Worm (Caenorhabditis elegans): ENCODE results near the gene Y17D7B.4.
A peak's percentile ranks its signal among the peaks of the same experiment; 100 is the strongest.

Y17D7B.4 gene

ce11 chrV:18808621-18809020 lies 32.1 kb upstream of the Y17D7B.4 start, which contains the start of gene C54E10.6:
Gene C54E10.6 (minus strand): TSS chrV:18808729.
- TF ChIP-seq aly-2 (tag; optimal IDR thresholded peaks at IDR 0.05) (no peak), nhr-77 (tag; optimal IDR thresholded peaks at IDR 0.05) (no peak), lsy-2 (tag; optimal IDR thresholded peaks at IDR 0.05) (peak in 1 of 2 experiments; percentile 8), ceh-82 (tag; optimal IDR thresholded peaks at IDR 0.05) (no peak), ceh-16 (tag; optimal IDR thresholded peaks at IDR 0.05) (no peak), sma-9 (GFP tag; optimal IDR thresholded peaks at IDR 0.05) (peak; percentile 13), sma-9 (tag; optimal IDR thresholded peaks at IDR 0.05) (no peak), unc-55 (GFP tag; optimal IDR thresholded peaks at IDR 0.05) (peak; percentile 21), lin-13 (GFP tag; optimal IDR thresholded peaks at IDR 0.05) (no peak), lin-11 (tag; optimal IDR thresholded peaks at IDR 0.05) (peak; percentile 2)

- no peak for TF ChIP-seq nhr-129 (tag; optimal IDR thresholded peaks at IDR 0.05)
These were observed 29.9 kb upstream of the Y17D7B.4 start, which contains the start of gene sri-10 for ce11 chrV:18806409-18806808. Gene sri-10 (minus strand): TSS chrV:18806509.

ce11 chrV:18803260-18803659 lies 26.8 kb upstream of the Y17D7B.4 start, which contains the start of gene C54E10.10:
Gene C54E10.10 (minus strand): TSS chrV:18803360.
- no peak for TF ChIP-seq ama-1 (optimal IDR thresholded peaks at IDR 0.05)

ce11 chrV:18802077-18802476 lies 25.6 kb upstream of the Y17D7B.4 start, which contains the start of gene C54E10.11:
Gene C54E10.11 (minus strand): TSS chrV:18802177.
- no peak for TF ChIP-seq nhr-237 (tag; optimal IDR thresholded peaks at IDR 0.05)
- no peak for TF ChIP-seq sem-4 (tag; optimal IDR thresholded peaks at IDR 0.05)
- no peak for TF ChIP-seq ceh-16 (tag; optimal IDR thresholded peaks at IDR 0.05)
- no peak for TF ChIP-seq nhr-10 (tag; optimal IDR thresholded peaks at IDR 0.05)

- no peak for TF ChIP-seq peb-1 (tag; optimal IDR thresholded peaks at IDR 0.05)
- peak; percentile 81 for TF ChIP-seq fos-1 (tag; optimal IDR thresholded peaks at IDR 0.05)
These were observed 24.3 kb upstream of the Y17D7B.4 start, which contains the start of gene nhr-170 for ce11 chrV:18800811-18801210. Gene nhr-170 (minus strand): TSS chrV:18800826.

ce11 chrV:18790658-18791057 lies 14.2 kb upstream of the Y17D7B.4 start, which contains the start of gene nhr-231:
Gene nhr-231 (plus strand): TSS chrV:18790958.
- TF ChIP-seq fos-1 (tag; optimal IDR thresholded peaks at IDR 0.05) (peak; percentile 34), gmeb-1 (tag; optimal IDR thresholded peaks at IDR 0.05) (no peak)

ce11 chrV:18787417-18787918 lies 11.0 kb upstream of the Y17D7B.4 start, which contains the start of gene Y17D7B.2:
Gene Y17D7B.2 (plus strand): TSS chrV:18787739.
- no peak for TF ChIP-seq elt-1 (tag; optimal IDR thresholded peaks at IDR 0.05)
- peak; percentile 73 for TF ChIP-seq fos-1 (tag; optimal IDR thresholded peaks at IDR 0.05)
- TF ChIP-seq skn-1 (tag; optimal IDR thresholded peaks at IDR 0.05), result no peak
- TF ChIP-seq gmeb-1 (tag; optimal IDR thresholded peaks at IDR 0.05), result no peak
- TF ChIP-seq ceh-82 (tag; optimal IDR thresholded peaks at IDR 0.05), result no peak

ce11 chrV:18786694-18787093 lies 10.2 kb upstream of the Y17D7B.4 start, which contains the start of gene Y17D7B.3:
Gene Y17D7B.3 (minus strand): TSS chrV:18786794.
- no peak for TF ChIP-seq nhr-237 (tag; optimal IDR thresholded peaks at IDR 0.05)
- no peak for TF ChIP-seq elt-3 (tag; optimal IDR thresholded peaks at IDR 0.05)

- TF ChIP-seq ztf-11 (tag; optimal IDR thresholded peaks at IDR 0.05), result no peak
- peak; percentile 32 for TF ChIP-seq lin-11 (tag; optimal IDR thresholded peaks at IDR 0.05)
These were observed 7.0 kb upstream of the Y17D7B.4 start, which contains the start of gene Y17D7B.10 for ce11 chrV:18783474-18783873. Gene Y17D7B.10 (plus strand): TSS chrV:18783716.

ce11 chrV:18782747-18783146 lies 6.3 kb upstream of the Y17D7B.4 start:
- TF ChIP-seq sma-9 (GFP tag; optimal IDR thresholded peaks at IDR 0.05), result peak; percentile 60
- TF ChIP-seq sma-9 (tag; optimal IDR thresholded peaks at IDR 0.05), result no peak
- no peak for TF ChIP-seq unc-55 (GFP tag; optimal IDR thresholded peaks at IDR 0.05)
- TF ChIP-seq ztf-1 (GFP tag; conservative IDR thresholded peaks at IDR 0.05), result no peak
- TF ChIP-seq fos-1 (tag; optimal IDR thresholded peaks at IDR 0.05), result peak; percentile 58
- peak; percentile 11 for TF ChIP-seq crh-2 (tag; optimal IDR thresholded peaks at IDR 0.05)
